Worm (Caenorhabditis elegans): ENCODE measurements around the gene hlh-6.

ce11 chrII:9619995-9620535 is 5.4 kb upstream of the hlh-6 start:
- TF ChIP-seq mab-5 (tag; optimal IDR thresholded peaks at IDR 0.05) (no peak), ama-1 (optimal IDR thresholded peaks at IDR 0.05) (peak; percentile 33), lin-13 (GFP tag; optimal IDR thresholded peaks at IDR 0.05) (no peak)

Data from whole organism, L2 larva.